Fruit fly (Drosophila melanogaster) S2 (cell line): ENCODE data around the gene Tusp.

Source experiments
- CG8478 ChIP-seq: fragments of >200 bp; optimal IDR thresholded peaks from 2 replicates; lab custom pipeline; 2018
- CTCF ChIP-seq, 2 experiments: fragments of >200 bp; optimal IDR thresholded peaks; 2 replicates each; lab custom pipeline; 2018

DNA sequence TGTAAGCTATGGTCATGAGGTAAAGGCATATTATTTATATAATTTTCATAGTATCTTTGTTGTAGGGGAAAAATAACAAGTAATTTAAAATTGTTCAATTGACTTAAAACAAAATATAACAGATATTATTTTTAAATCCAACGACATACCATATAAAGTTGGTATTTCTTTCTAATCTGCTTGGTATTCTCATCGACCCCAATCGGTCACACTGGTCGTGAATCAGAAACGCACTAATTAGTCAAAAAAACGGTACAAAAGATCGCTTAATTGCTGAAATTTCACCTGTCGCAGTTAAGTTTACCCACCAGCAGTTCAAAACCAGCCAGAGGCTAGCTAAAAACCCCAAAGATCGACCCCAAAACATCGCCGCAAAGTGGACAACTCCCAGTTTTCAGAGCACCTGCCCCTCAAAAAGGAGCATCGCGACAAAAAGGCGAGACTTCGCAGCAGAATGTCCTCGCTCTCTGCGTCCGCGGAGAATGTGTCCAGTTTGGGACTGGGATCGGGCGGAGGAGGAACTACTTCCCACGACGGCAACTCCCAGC is 25.0 kb upstream of the Tusp start, which contains the start of gene pins:
- TF ChIP-seq CG8478 (lab: Kevin White, UChicago) = no peak
- no peak for TF ChIP-seq CTCF (optimal IDR thresholded peaks at IDR 0.05; lab: Kevin White, UChicago)
